Fruit fly (Drosophila melanogaster): ENCODE measurements around the gene Sec13.

The Sec13 gene

dm6 chr3R:23336513-23336912 is 19.6 kb upstream of the Sec13 start:
- no peak for TF ChIP-seq CG1620 (GFP tag; optimal IDR thresholded peaks at IDR 0.05)
- no peak for TF ChIP-seq ovo (GFP tag; optimal IDR thresholded peaks at IDR 0.05)
- TF ChIP-seq Hr96 (GFP tag; optimal IDR thresholded peaks at IDR 0.05), result no peak
- TF ChIP-seq CG11617 (GFP tag; optimal IDR thresholded peaks at IDR 0.05), result no peak
- TF ChIP-seq Crg-1 (GFP tag; optimal IDR thresholded peaks at IDR 0.05), result no peak
- no peak for TF ChIP-seq CG14711 (tag; optimal IDR thresholded peaks at IDR 0.05)
- no peak for TF ChIP-seq bab1 (GFP tag; optimal IDR thresholded peaks at IDR 0.05)
- TF ChIP-seq tj (GFP tag; optimal IDR thresholded peaks at IDR 0.05), result no peak
- no peak for TF ChIP-seq CG7101 (tag; optimal IDR thresholded peaks at IDR 0.05)
- TF ChIP-seq toe (GFP tag; optimal IDR thresholded peaks at IDR 0.05), result no peak

dm6 chr3R:23337183-23337825 is 18.8 kb upstream of the Sec13 start:
- TF ChIP-seq cic (GFP tag; optimal IDR thresholded peaks at IDR 0.05) (no peak), Clk (GFP tag; optimal IDR thresholded peaks at IDR 0.05) (no peak), CG33017 (tag; optimal IDR thresholded peaks at IDR 0.05) (peak; percentile 28), pad (GFP tag; optimal IDR thresholded peaks at IDR 0.05) (no peak), CG5204 (GFP tag; optimal IDR thresholded peaks at IDR 0.05) (no peak), cnc (optimal IDR thresholded peaks at IDR 0.05) (no peak), CG7045 (GFP tag; optimal IDR thresholded peaks at IDR 0.05) (no peak), Crg-1 (GFP tag; optimal IDR thresholded peaks at IDR 0.05) (no peak), Mnt (GFP tag; optimal IDR thresholded peaks at IDR 0.05) (no peak), CG12768 (GFP tag; optimal IDR thresholded peaks at IDR 0.05) (no peak), Hr96 (GFP tag; optimal IDR thresholded peaks at IDR 0.05) (no peak), CG1620 (GFP tag; optimal IDR thresholded peaks at IDR 0.05) (no peak), toe (GFP tag; optimal IDR thresholded peaks at IDR 0.05) (no peak), ovo (GFP tag; optimal IDR thresholded peaks at IDR 0.05) (no peak), kay (GFP tag; ENCODE audit: borderline replicate concordance) (peak; percentile 88), bab1 (GFP tag; optimal IDR thresholded peaks at IDR 0.05) (no peak), CG11617 (GFP tag; optimal IDR thresholded peaks at IDR 0.05) (no peak), CG14711 (tag; optimal IDR thresholded peaks at IDR 0.05) (peak; percentile 18), tj (GFP tag; optimal IDR thresholded peaks at IDR 0.05) (no peak), CG7101 (tag; optimal IDR thresholded peaks at IDR 0.05) (peak; percentile 5)

- TF ChIP-seq CG12768 (GFP tag; optimal IDR thresholded peaks at IDR 0.05) (peak; percentile 15), CG33017 (tag; optimal IDR thresholded peaks at IDR 0.05) (no peak), bab1 (GFP tag; optimal IDR thresholded peaks at IDR 0.05) (no peak), tj (GFP tag; optimal IDR thresholded peaks at IDR 0.05) (no peak), CG11617 (GFP tag; optimal IDR thresholded peaks at IDR 0.05) (no peak)
Observed at dm6 chr3R:23338290-23338689, 17.8 kb upstream of the Sec13 start.

dm6 chr3R:23340621-23341020 is 15.5 kb upstream of the Sec13 start:
- TF ChIP-seq Hr96 (GFP tag; optimal IDR thresholded peaks at IDR 0.05) (no peak), Mnt (GFP tag; optimal IDR thresholded peaks at IDR 0.05) (no peak), CG33017 (tag; optimal IDR thresholded peaks at IDR 0.05) (no peak), kay (GFP tag; ENCODE audit: borderline replicate concordance) (no peak)

dm6 chr3R:23341769-23342352 is 14.2 kb upstream of the Sec13 start:
- TF ChIP-seq cic (GFP tag; optimal IDR thresholded peaks at IDR 0.05), result peak; percentile 28
- no peak for TF ChIP-seq kay (GFP tag; ENCODE audit: borderline replicate concordance)

dm6 chr3R:23343707-23344310 is 12.3 kb upstream of the Sec13 start:
- TF ChIP-seq tj (GFP tag; optimal IDR thresholded peaks at IDR 0.05) (no peak), bab1 (GFP tag; optimal IDR thresholded peaks at IDR 0.05) (no peak), Hr96 (GFP tag; optimal IDR thresholded peaks at IDR 0.05) (no peak), ovo (GFP tag; optimal IDR thresholded peaks at IDR 0.05) (no peak), Crg-1 (GFP tag; optimal IDR thresholded peaks at IDR 0.05) (no peak), pad (GFP tag; optimal IDR thresholded peaks at IDR 0.05) (no peak), CG33017 (tag; optimal IDR thresholded peaks at IDR 0.05) (no peak), CG7045 (GFP tag; optimal IDR thresholded peaks at IDR 0.05) (no peak), cic (GFP tag; optimal IDR thresholded peaks at IDR 0.05) (no peak), toe (GFP tag; optimal IDR thresholded peaks at IDR 0.05) (no peak), CG5204 (GFP tag; optimal IDR thresholded peaks at IDR 0.05) (no peak)

- TF ChIP-seq pad (GFP tag; optimal IDR thresholded peaks at IDR 0.05), result no peak
- no peak for TF ChIP-seq ovo (GFP tag; optimal IDR thresholded peaks at IDR 0.05)
- TF ChIP-seq Hr96 (GFP tag; optimal IDR thresholded peaks at IDR 0.05), result no peak
- TF ChIP-seq Clk (GFP tag; optimal IDR thresholded peaks at IDR 0.05), result no peak
- TF ChIP-seq kay (GFP tag; ENCODE audit: borderline replicate concordance), result no peak
- TF ChIP-seq Crg-1 (GFP tag; optimal IDR thresholded peaks at IDR 0.05), result no peak
Observed at dm6 chr3R:23345057-23345776, 10.9 kb upstream of the Sec13 start.

All from whole organism, adult.